Worm (Caenorhabditis elegans): ENCODE results near the gene fkb-4.

fkb-4 gene

DNA sequence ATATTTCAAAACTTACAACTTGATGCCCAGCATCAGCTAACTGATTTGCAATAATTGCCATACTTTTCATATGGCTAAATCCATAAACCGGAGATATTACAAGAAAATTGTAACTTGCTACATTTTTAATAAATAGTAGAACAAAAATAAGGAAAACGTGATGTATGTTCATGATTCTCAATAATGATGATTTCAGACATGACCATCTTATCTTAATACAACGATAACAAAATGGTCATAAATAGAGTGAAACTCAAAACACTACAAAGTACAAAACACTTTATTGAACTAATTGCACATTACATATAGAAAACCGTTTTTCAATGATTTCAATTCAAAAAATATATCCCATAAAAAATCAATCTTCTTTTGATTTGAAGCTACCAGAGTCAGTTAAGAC lies 5.8 kb upstream of the fkb-4 start, which contains the start of gene ugt-5:
Gene ugt-5, minus strand, starts transcription at position 214 of the 400 bp plus-strand sequence.
- TF ChIP-seq npax-4 (tag; optimal IDR thresholded peaks at IDR 0.05) (no peak), hlh-8 (tag; optimal IDR thresholded peaks at IDR 0.05) (no peak), eyg-1 (tag; optimal IDR thresholded peaks at IDR 0.05) (no peak), tbx-7 (tag; optimal IDR thresholded peaks at IDR 0.05) (no peak), madf-2 (tag; optimal IDR thresholded peaks at IDR 0.05) (no peak), hlh-13 (GFP tag; optimal IDR thresholded peaks at IDR 0.05) (no peak), unc-86 (tag; optimal IDR thresholded peaks at IDR 0.05) (no peak), dmd-4 (tag; optimal IDR thresholded peaks at IDR 0.05; ENCODE audit: borderline replicate concordance) (no peak)

- TF ChIP-seq fkh-10 (GFP tag; optimal IDR thresholded peaks at IDR 0.05) (no peak), npax-4 (tag; optimal IDR thresholded peaks at IDR 0.05) (no peak), pros-1 (tag; optimal IDR thresholded peaks at IDR 0.05) (no peak), tbx-7 (tag; optimal IDR thresholded peaks at IDR 0.05) (no peak), unc-55 (GFP tag; optimal IDR thresholded peaks at IDR 0.05) (no peak), ceh-2 (tag; optimal IDR thresholded peaks at IDR 0.05) (no peak), ceh-31 (tag; optimal IDR thresholded peaks at IDR 0.05) (no peak), fkh-6 (tag; optimal IDR thresholded peaks at IDR 0.05) (no peak), sox-2 (GFP tag; IDR thresholded peaks at IDR 0.05) (no peak), K09A11.1 (tag; optimal IDR thresholded peaks at IDR 0.05; ENCODE audit: insufficient read depth) (no peak), ceh-14 (tag; optimal IDR thresholded peaks at IDR 0.05) (no peak)
Observed at ce11 chrV:12790188-12790587, 3.3 kb upstream of the fkb-4 start, which contains the start of gene srbc-43. TSS of gene srbc-43 (minus strand) at chrV:12790518.

DNA sequence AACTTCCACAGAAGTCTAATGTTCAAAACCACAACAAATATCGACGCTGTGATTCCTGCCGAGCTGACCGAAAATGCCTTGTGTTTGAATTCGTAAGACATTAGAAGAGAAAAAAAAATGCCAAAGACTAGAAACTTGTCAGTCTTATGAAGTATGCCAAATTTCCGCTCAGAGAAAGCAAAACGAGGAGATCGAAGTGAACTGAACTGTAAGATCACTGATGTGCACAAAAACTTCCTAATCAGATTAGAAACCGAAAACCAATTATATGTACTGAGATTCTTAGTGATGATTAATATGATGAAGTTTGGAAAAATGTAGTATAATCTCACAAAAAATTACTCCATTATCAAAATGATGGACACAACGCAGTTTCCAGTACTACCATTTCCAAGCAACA lies 1.5 kb upstream of the fkb-4 start, which contains the start of gene srbc-44:
Gene srbc-44, minus strand, starts transcription at position 101 of the 400 bp plus-strand sequence.
- no peak for TF ChIP-seq K02D7.2 (tag; optimal IDR thresholded peaks at IDR 0.05)
- TF ChIP-seq nfya-1 (tag; optimal IDR thresholded peaks at IDR 0.05) = no peak
- no peak for TF ChIP-seq npax-4 (tag; optimal IDR thresholded peaks at IDR 0.05)
- no peak for TF ChIP-seq ceh-31 (tag; optimal IDR thresholded peaks at IDR 0.05)
- TF ChIP-seq nhr-232 (tag; optimal IDR thresholded peaks at IDR 0.05) = no peak
- no peak for TF ChIP-seq ceh-48 (tag; optimal IDR thresholded peaks at IDR 0.05)
- TF ChIP-seq odd-2 (tag; optimal IDR thresholded peaks at IDR 0.05) = no peak
- TF ChIP-seq hlh-15 (tag; optimal IDR thresholded peaks at IDR 0.05) = no peak
- no peak for TF ChIP-seq pqm-1 (tag; optimal IDR thresholded peaks at IDR 0.05)
- TF ChIP-seq lin-11 (tag; optimal IDR thresholded peaks at IDR 0.05) = no peak
- TF ChIP-seq ceh-18 (tag; optimal IDR thresholded peaks at IDR 0.05) = no peak
- no peak for TF ChIP-seq pat-9 (tag; optimal IDR thresholded peaks at IDR 0.05)
- TF ChIP-seq che-1 (tag; optimal IDR thresholded peaks at IDR 0.05) = no peak

- TF ChIP-seq K02D7.2 (tag; optimal IDR thresholded peaks at IDR 0.05) (no peak), ceh-31 (tag; optimal IDR thresholded peaks at IDR 0.05) (no peak), unc-86 (tag; optimal IDR thresholded peaks at IDR 0.05) (no peak), unc-55 (GFP tag; optimal IDR thresholded peaks at IDR 0.05) (no peak), hlh-8 (tag; optimal IDR thresholded peaks at IDR 0.05) (no peak), Y22D7AL.16 (tag; optimal IDR thresholded peaks at IDR 0.05) (no peak), pha-4 (tag; optimal IDR thresholded peaks at IDR 0.05) (no peak), syd-9 (tag; optimal IDR thresholded peaks at IDR 0.05) (no peak), mec-3 (tag; optimal IDR thresholded peaks at IDR 0.05; ENCODE audit: borderline replicate concordance) (no peak), zip-5 (tag; optimal IDR thresholded peaks at IDR 0.05) (no peak), elt-4 (tag; optimal IDR thresholded peaks at IDR 0.05) (no peak), ama-1 (optimal IDR thresholded peaks at IDR 0.05) (no peak), tbx-2 (tag; optimal IDR thresholded peaks at IDR 0.05) (no peak), sox-4 (tag; optimal IDR thresholded peaks at IDR 0.05) (no peak), hlh-30 (tag; optimal IDR thresholded peaks at IDR 0.05; ENCODE audit: insufficient read depth) (no peak), elt-2 (tag; optimal IDR thresholded peaks at IDR 0.05) (no peak), sox-2 (GFP tag; IDR thresholded peaks at IDR 0.05) (no peak), ceh-30 (tag; optimal IDR thresholded peaks at IDR 0.05) (no peak)
Observed at ce11 chrV:12786340-12786739, 586 bp downstream of the fkb-4 start.
